Worm (Caenorhabditis elegans) whole organism, L3 larva: ENCODE measurements around the gene ppat-1.

ENCODE experiments used
- ceh-82 ChIP-seq: fragments of 150-350 bp; optimal IDR thresholded peaks from 2 replicates; lab custom pipeline; 2014; ENCODE audit warnings: missing biosample characterization, missing genetic modification characterization
- fos-1 ChIP-seq: fragments of 150-350 bp; optimal IDR thresholded peaks from 2 replicates; lab custom pipeline; 2014; ENCODE audit warnings: missing biosample characterization, missing genetic modification characterization
- mdl-1 ChIP-seq: fragments of 150-350 bp; optimal IDR thresholded peaks from 2 replicates; lab custom pipeline; 2014; ENCODE audit warnings: missing biosample characterization, missing genetic modification characterization
- nhr-28 ChIP-seq: fragments of 150-350 bp; optimal IDR thresholded peaks from 2 replicates; lab custom pipeline; 2014; ENCODE audit warnings: missing biosample characterization, missing genetic modification characterization
- nhr-77 ChIP-seq: fragments of 150-350 bp; optimal IDR thresholded peaks from 2 replicates; lab custom pipeline; 2014; ENCODE audit warnings: missing biosample characterization, missing genetic modification characterization

- no peak for TF ChIP-seq nhr-77
- TF ChIP-seq fos-1 (tag; lab: Kevin White, UChicago) = no peak
- TF ChIP-seq mdl-1 (tag; lab: Kevin White, UChicago) = no peak
- no peak for TF ChIP-seq nhr-28 (tag; lab: Kevin White, UChicago)
- TF ChIP-seq ceh-82 = no peak
Measured at ce11 chrIII:4699922-4700321, 10.8 kb downstream of the ppat-1 start, which contains the start of gene sel-13.
